Fruit fly (Drosophila melanogaster): ENCODE measurements around the gene IP3K1.

IP3K1 gene

DNA sequence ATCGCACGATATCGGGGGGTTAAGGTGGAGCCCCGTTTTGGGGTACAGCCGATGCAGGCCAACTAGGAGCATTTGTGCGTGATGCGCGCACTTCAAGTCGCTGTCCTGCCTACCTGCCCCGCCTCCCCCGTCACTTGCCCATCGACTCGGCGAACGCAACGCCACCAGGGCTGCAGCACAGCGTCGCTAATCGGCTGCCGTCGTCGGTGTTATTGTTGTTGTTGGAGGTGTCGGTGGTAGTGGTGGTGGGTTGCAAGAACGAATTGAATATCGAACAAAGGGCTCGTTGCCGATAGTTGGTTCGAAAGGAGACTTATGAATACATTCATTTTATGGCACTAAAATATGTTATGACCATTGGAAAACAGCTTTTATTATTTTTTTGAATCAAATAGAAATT, 23.3 kb upstream of the IP3K1 start (continued):
- TF ChIP-seq CG14965 (GFP tag; optimal IDR thresholded peaks at IDR 0.05; ENCODE audit: borderline replicate concordance) (no peak), CG12659 (GFP tag; optimal IDR thresholded peaks at IDR 0.05) (peak; percentile 51), D (optimal IDR thresholded peaks at IDR 0.05) (no peak), D (GFP tag; optimal IDR thresholded peaks at IDR 0.05) (no peak)

DNA sequence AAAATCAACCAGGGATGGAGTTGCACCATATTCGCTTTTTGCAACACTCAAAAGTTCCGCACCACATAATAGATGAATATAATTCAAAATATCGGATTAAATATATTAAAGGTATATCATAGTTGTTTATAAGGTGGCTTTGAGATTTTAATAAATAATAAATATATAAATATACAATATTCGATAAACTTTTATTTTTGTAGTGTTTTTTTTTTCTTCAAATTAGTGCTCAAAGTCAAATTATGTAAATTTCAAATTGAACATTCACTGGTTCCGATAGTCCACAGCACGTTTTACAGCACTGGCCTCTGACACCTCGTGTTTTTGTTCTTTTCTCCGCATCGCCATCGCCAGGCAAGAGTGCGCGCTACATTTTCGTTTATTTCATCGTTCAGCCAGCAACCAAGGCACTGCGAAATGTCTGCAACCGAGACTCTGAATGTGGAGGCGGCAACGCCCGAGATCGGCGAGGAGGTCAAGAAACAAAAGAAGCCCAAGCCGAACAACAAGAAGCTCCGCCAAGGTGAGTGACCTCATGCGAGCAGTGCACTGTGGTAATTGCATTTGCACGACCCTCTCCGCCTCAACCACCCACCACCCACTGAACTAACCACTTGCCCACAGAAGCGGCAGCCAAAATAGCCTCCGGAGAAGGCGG, 18.8 kb upstream of the IP3K1 start, which contains the start of the genes Taf11 and und:
Gene Taf11 (minus strand): TSS at position 51 of the 658 bp plus-strand sequence.
Gene und (plus strand): TSS at position 158 of the 658 bp plus-strand sequence.
- peak; percentile 80 for TF ChIP-seq BEAF-32 (GFP tag; optimal IDR thresholded peaks at IDR 0.05)
- no peak for TF ChIP-seq CG7987 (GFP tag; optimal IDR thresholded peaks at IDR 0.05)
- peak; percentile 28 for TF ChIP-seq CG3995 (GFP tag; optimal IDR thresholded peaks at IDR 0.05)
- no peak for TF ChIP-seq CG4854 (GFP tag; optimal IDR thresholded peaks at IDR 0.05)
- peak; percentile 90 for TF ChIP-seq dm (GFP tag; optimal IDR thresholded peaks at IDR 0.05)
- TF ChIP-seq Gug (GFP tag; IDR thresholded peaks at IDR 0.05): no peak
- peak; percentile 44 for TF ChIP-seq CG32532 (GFP tag; IDR thresholded peaks at IDR 0.05)
- TF ChIP-seq az2 (GFP tag; optimal IDR thresholded peaks at IDR 0.05): no peak
- no peak for TF ChIP-seq prd (optimal IDR thresholded peaks at IDR 0.05)
- TF ChIP-seq prd (GFP tag; IDR thresholded peaks at IDR 0.05): peak; percentile 44; the same call in 1 of the 3 replicates
- no peak for TF ChIP-seq ATbp (GFP tag; optimal IDR thresholded peaks at IDR 0.05)
- no peak for TF ChIP-seq crp (GFP tag; optimal IDR thresholded peaks at IDR 0.05)
- TF ChIP-seq CG7372 (GFP tag; IDR thresholded peaks at IDR 0.05): no peak
- TF ChIP-seq CG33557 (GFP tag; optimal IDR thresholded peaks at IDR 0.05): peak; percentile 7
- peak; percentile 48; the same call in 1 of the 3 replicates for TF ChIP-seq CG14860 (GFP tag; IDR thresholded peaks at IDR 0.05; ENCODE audit: partially characterized antibody)
- TF ChIP-seq Usf (GFP tag; optimal IDR thresholded peaks at IDR 0.05): no peak
- no peak for TF ChIP-seq vfl (GFP tag; optimal IDR thresholded peaks at IDR 0.05)
- TF ChIP-seq Dref (GFP tag; IDR thresholded peaks at IDR 0.05): 0 out of 2 replicates have a peak, but pooled peaks have one; percentile 27
- TF ChIP-seq Stat92E (GFP tag; optimal IDR thresholded peaks at IDR 0.05): no peak
- TF ChIP-seq CG4404 (GFP tag; IDR thresholded peaks at IDR 0.05): peak; percentile 33; the same call in 1 of the 2 replicates
- no peak for TF ChIP-seq Dad (GFP tag; optimal IDR thresholded peaks at IDR 0.05)
- no peak for TF ChIP-seq dati (GFP tag; IDR thresholded peaks at IDR 0.05)
- no peak; the same call in 2 of the 3 replicates for TF ChIP-seq CG17361 (GFP tag; IDR thresholded peaks at IDR 0.05)
- peak; percentile 99 for TF ChIP-seq CG15514 (GFP tag; optimal IDR thresholded peaks at IDR 0.05)
- no peak for TF ChIP-seq bigmax (GFP tag; optimal IDR thresholded peaks at IDR 0.05)
- peak; percentile 13; the same call in 1 of the 3 replicates for TF ChIP-seq zen2 (GFP tag; IDR thresholded peaks at IDR 0.05; ENCODE audit: partially characterized antibody)
- peak; percentile 45; the same call in 1 of the 3 replicates for TF ChIP-seq HLH4C (GFP tag; IDR thresholded peaks at IDR 0.05; ENCODE audit: partially characterized antibody)
- TF ChIP-seq dmrt11E (tag; optimal IDR thresholded peaks at IDR 0.05): peak; percentile 15
- no peak for TF ChIP-seq aop (GFP tag; IDR thresholded peaks at IDR 0.05)
- 0 out of 2 replicates have a peak, but pooled peaks have one; percentile 44 for TF ChIP-seq bbx (GFP tag; IDR thresholded peaks at IDR 0.05; ENCODE audit: partially characterized antibody)
- TF ChIP-seq bowl (GFP tag; IDR thresholded peaks at IDR 0.05): no peak
- TF ChIP-seq CG4707 (GFP tag; optimal IDR thresholded peaks at IDR 0.05): no peak
- TF ChIP-seq CG5245 (GFP tag; optimal IDR thresholded peaks at IDR 0.05): peak; percentile 18
- no peak for TF ChIP-seq CG12236 (GFP tag; optimal IDR thresholded peaks at IDR 0.05)
- TF ChIP-seq tll (GFP tag; optimal IDR thresholded peaks at IDR 0.05): peak in 1 of 2 experiments; percentile 71
- TF ChIP-seq Dbx (GFP tag; IDR thresholded peaks at IDR 0.05): peak; percentile 62
- peak; percentile 26 for TF ChIP-seq HmgZ (tag; optimal IDR thresholded peaks at IDR 0.05)
- TF ChIP-seq Chrac-16 (GFP tag; optimal IDR thresholded peaks at IDR 0.05): peak; percentile 25
- TF ChIP-seq Doc3 (GFP tag; IDR thresholded peaks at IDR 0.05; ENCODE audit: partially characterized antibody): peak; percentile 61; the same call in 2 of the 3 replicates
- TF ChIP-seq Dp (GFP tag; optimal IDR thresholded peaks at IDR 0.05): peak; percentile 37
- no peak for TF ChIP-seq Sry-β (GFP tag; optimal IDR thresholded peaks at IDR 0.05)
- TF ChIP-seq CG9817 (tag; optimal IDR thresholded peaks at IDR 0.05): peak; percentile 35
